Fruit fly (Drosophila melanogaster): ENCODE results near the gene bru1.

dm6 chr2L:12350880-12351279 is 176.1 kb downstream of the bru1 start:
- TF ChIP-seq Crg-1 (GFP tag; optimal IDR thresholded peaks at IDR 0.05) (no peak), CG11617 (GFP tag; optimal IDR thresholded peaks at IDR 0.05) (no peak)
